Fruit fly (Drosophila melanogaster): Measurements from ENCODE around the gene slo.

- TF ChIP-seq spab (GFP tag; optimal IDR thresholded peaks at IDR 0.05) (no peak), pdm3 (GFP tag; optimal IDR thresholded peaks at IDR 0.05) (no peak), Smox (GFP tag; optimal IDR thresholded peaks at IDR 0.05) (no peak), CG15336 (GFP tag; IDR thresholded peaks at IDR 0.05) (no peak), CG4318 (GFP tag; optimal IDR thresholded peaks at IDR 0.05) (no peak), lz (GFP tag; optimal IDR thresholded peaks at IDR 0.05) (no peak), CG1621 (tag; optimal IDR thresholded peaks at IDR 0.05) (no peak), CG8319 (GFP tag; optimal IDR thresholded peaks at IDR 0.05) (no peak), esn (GFP tag; optimal IDR thresholded peaks at IDR 0.05) (no peak)
Observed at dm6 chr3R:24659173-24659846, 3.0 kb upstream of the slo start, which contains the start of gene CG31126.
